Fruit fly (Drosophila melanogaster) whole organism: ENCODE data around the gene S6KL.

ENCODE experiments used
- psq ChIP-seq: fragments of >200 bp; optimal IDR thresholded peaks from 2 replicates; lab custom pipeline; 2017
- usp ChIP-seq: fragments of >200 bp; optimal IDR thresholded peaks from 2 replicates; lab custom pipeline; 2017; ENCODE audit warnings: missing biosample characterization, missing genetic modification characterization, mixed read lengths

dm6 chrX:18832371-18832852, 44.1 kb downstream of the S6KL start, which contains the start of gene Pvf1:
- no peak for TF ChIP-seq psq (lab: Kevin White, UChicago)
- no peak for TF ChIP-seq usp (GFP tag; lab: Kevin White, UChicago)
